Worm (Caenorhabditis elegans): ENCODE data around the gene F49E12.10.

Gene F49E12.10

ce11 chrII:8409538-8409937, 18.7 kb downstream of the F49E12.10 start:
- TF ChIP-seq lin-15B (tag; optimal IDR thresholded peaks at IDR 0.05), result no peak
- TF ChIP-seq vab-7 (GFP tag; IDR thresholded peaks at IDR 0.05), result no peak
- TF ChIP-seq hlh-30 (tag; optimal IDR thresholded peaks at IDR 0.05; ENCODE audit: insufficient read depth), result no peak
- TF ChIP-seq nhr-25 (tag; optimal IDR thresholded peaks at IDR 0.05; ENCODE audit: borderline replicate concordance, insufficient read depth), result peak; percentile 32
- no peak for TF ChIP-seq egl-43 (GFP tag; IDR thresholded peaks at IDR 0.05)
- TF ChIP-seq nhr-77 (tag; optimal IDR thresholded peaks at IDR 0.05), result no peak
- no peak for TF ChIP-seq pqm-1 (tag; optimal IDR thresholded peaks at IDR 0.05)
- no peak for TF ChIP-seq mdl-1 (tag; optimal IDR thresholded peaks at IDR 0.05)
- TF ChIP-seq madf-9 (GFP tag; conservative IDR thresholded peaks at IDR 0.05), result no peak
- TF ChIP-seq unc-62 (GFP tag; optimal IDR thresholded peaks at IDR 0.05 in 1 of 2), result peak in 1 of 2 experiments; percentile 80
- TF ChIP-seq unc-62 (tag; optimal IDR thresholded peaks at IDR 0.05), result no peak
- TF ChIP-seq unc-130 (GFP tag; optimal IDR thresholded peaks at IDR 0.05), result no peak

- TF ChIP-seq nhr-237 (tag; optimal IDR thresholded peaks at IDR 0.05) (no peak), php-3 (GFP tag; IDR thresholded peaks at IDR 0.05) (no peak), nhr-76 (tag; optimal IDR thresholded peaks at IDR 0.05) (no peak), jun-1 (tag; optimal IDR thresholded peaks at IDR 0.05) (no peak), hif-1 (tag; optimal IDR thresholded peaks at IDR 0.05) (no peak), pha-4 (GFP tag; IDR thresholded peaks at IDR 0.05) (no peak), pha-4 (tag; optimal IDR thresholded peaks at IDR 0.05) (no peak), lin-1 (GFP tag; IDR thresholded peaks at IDR 0.05) (no peak), hlh-11 (tag; optimal IDR thresholded peaks at IDR 0.05) (no peak), Y75B8A.6 (GFP tag; IDR thresholded peaks at IDR 0.05) (no peak), F26F4.8 (GFP tag; conservative IDR thresholded peaks at IDR 0.05) (no peak), nhr-28 (tag; optimal IDR thresholded peaks at IDR 0.05) (no peak), dpl-1 (GFP tag; optimal IDR thresholded peaks at IDR 0.05) (no peak)
These were observed 20.2 kb downstream of the F49E12.10 start for ce11 chrII:8411002-8411401.

- TF ChIP-seq dve-1 (tag; optimal IDR thresholded peaks at IDR 0.05; ENCODE audit: insufficient read depth) (peak; percentile 42), daf-19 (GFP tag; conservative IDR thresholded peaks at IDR 0.05) (no peak), php-3 (GFP tag; IDR thresholded peaks at IDR 0.05) (0 out of 2 replicates have a peak, but pooled peaks have one; percentile 23), daf-16 (GFP tag; optimal IDR thresholded peaks at IDR 0.05) (no peak), daf-16 (tag; optimal IDR thresholded peaks at IDR 0.05) (peak; percentile 77), unc-62 (GFP tag; optimal IDR thresholded peaks at IDR 0.05 in 1 of 2) (peak in 1 of 2 experiments; percentile 27), unc-62 (tag; optimal IDR thresholded peaks at IDR 0.05) (no peak), lin-39 (tag; optimal IDR thresholded peaks at IDR 0.05) (no peak), madf-9 (GFP tag; conservative IDR thresholded peaks at IDR 0.05) (no peak), hlh-11 (tag; optimal IDR thresholded peaks at IDR 0.05) (peak; percentile 75), nhr-237 (tag; optimal IDR thresholded peaks at IDR 0.05) (no peak), daf-12 (tag; optimal IDR thresholded peaks at IDR 0.05) (no peak), nhr-28 (tag; optimal IDR thresholded peaks at IDR 0.05) (peak; percentile 20), set-16 (GFP tag; IDR thresholded peaks at IDR 0.05) (0 out of 2 replicates have a peak, but pooled peaks have one; percentile 25), mes-2 (tag; optimal IDR thresholded peaks at IDR 0.05; ENCODE audit: poor library complexity, severe bottlenecking) (no peak), ceh-44 (GFP tag; IDR thresholded peaks at IDR 0.05) (no peak), pqm-1 (tag; optimal IDR thresholded peaks at IDR 0.05) (peak; percentile 21)
These were observed 21.3 kb downstream of the F49E12.10 start, which contains the start of gene efl-3 for ce11 chrII:8412061-8412721. efl-3 (plus strand) TSS chrII:8412671.

ce11 chrII:8412935-8413334, 22.1 kb downstream of the F49E12.10 start:
- TF ChIP-seq php-3 (GFP tag; IDR thresholded peaks at IDR 0.05) (peak; percentile 82), daf-16 (GFP tag; optimal IDR thresholded peaks at IDR 0.05) (no peak), daf-16 (tag; optimal IDR thresholded peaks at IDR 0.05) (peak; percentile 94), dve-1 (tag; optimal IDR thresholded peaks at IDR 0.05; ENCODE audit: insufficient read depth) (peak; percentile 70), nhr-28 (tag; optimal IDR thresholded peaks at IDR 0.05) (peak; percentile 45), T20F7.1 (GFP tag; optimal IDR thresholded peaks at IDR 0.05) (no peak), hlh-11 (tag; optimal IDR thresholded peaks at IDR 0.05) (peak; percentile 88), zfp-3 (GFP tag; conservative IDR thresholded peaks at IDR 0.05) (no peak), nhr-102 (tag; optimal IDR thresholded peaks at IDR 0.05) (peak; percentile 32)
